Worm (Caenorhabditis elegans) whole organism, midembryonic: ENCODE data around the gene mutd-1.

Source experiments
- T22C8.4 ChIP-seq: fragments of 200-800 bp; sonication (Bioruptor generic); IDR thresholded peaks from 2 replicates; pipeline ENCODE4 v1.3.6; 2022; ENCODE audit warnings: missing genetic modification characterization, missing compliant biosample characterization
- cog-1 ChIP-seq: sonication (generic microtip); optimal IDR thresholded peaks from 2 replicates; lab custom pipeline; 2016; ENCODE audit warnings: missing genetic modification characterization, missing compliant biosample characterization
- ref-1 ChIP-seq: fragments of 200-800 bp; sonication (Bioruptor generic); conservative IDR thresholded peaks from 2 replicates; pipeline ENCODE4 v1.3.6; 2022; ENCODE audit warnings: missing genetic modification reagents, missing genetic modification characterization, missing compliant biosample characterization
- ztf-23 ChIP-seq: fragments of 200-800 bp; sonication (Bioruptor generic); IDR thresholded peaks from 2 replicates; pipeline ENCODE4 v1.3.6; 2022; ENCODE audit warnings: missing genetic modification reagents, missing genetic modification characterization, missing compliant biosample characterization
- ztf-29 ChIP-seq: fragments of 200-800 bp; sonication (Bioruptor generic); IDR thresholded peaks from 2 replicates; pipeline ENCODE4 v1.3.6; 2022; ENCODE audit warnings: missing genetic modification reagents, missing genetic modification characterization, missing compliant biosample characterization

DNA sequence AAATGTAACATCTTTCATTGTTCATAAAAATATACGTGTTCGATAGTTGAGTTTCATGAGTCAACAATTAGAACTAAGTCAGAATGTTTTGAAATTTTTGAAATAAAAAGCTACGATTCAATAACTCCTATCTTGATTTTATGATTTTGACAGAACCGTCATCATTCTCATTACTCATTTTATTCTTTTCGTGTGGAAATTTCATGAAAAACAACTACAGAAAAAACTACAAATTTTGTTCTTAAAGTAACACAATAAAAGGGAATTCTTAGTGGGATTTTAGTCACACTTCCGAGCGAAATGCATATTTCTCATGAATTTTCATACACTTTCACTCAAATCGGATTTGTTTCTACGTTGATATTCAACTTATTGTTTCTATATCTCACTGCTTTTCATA is 43.0 kb upstream of the mutd-1 start, which contains the start of gene str-44:
- TF ChIP-seq ztf-23 (GFP tag; lab: Robert Waterston, UW) (no peak), ref-1 (GFP tag; lab: Robert Waterston, UW) (no peak), ztf-29 (no peak), cog-1 (no peak), T22C8.4 (GFP tag; lab: Robert Waterston, UW) (no peak)
